Fruit fly (Drosophila melanogaster) whole organism, larva: ENCODE measurements around the gene CG7131.

Experiments
- noc ChIP-seq: fragments of 200-800 bp; sonication (Bioruptor generic); optimal IDR thresholded peaks from 3 replicates; lab custom pipeline; 2019; ENCODE audit warnings: missing biosample characterization, mild to moderate bottlenecking, missing genetic modification characterization, moderate library complexity

Gene CG7131

dm6 chr3R:18261602-18262001, 27.0 kb downstream of the CG7131 start:
- no peak for TF ChIP-seq noc

- no peak for TF ChIP-seq noc
Measured at dm6 chr3R:18260016-18260415, 28.6 kb downstream of the CG7131 start.

DNA sequence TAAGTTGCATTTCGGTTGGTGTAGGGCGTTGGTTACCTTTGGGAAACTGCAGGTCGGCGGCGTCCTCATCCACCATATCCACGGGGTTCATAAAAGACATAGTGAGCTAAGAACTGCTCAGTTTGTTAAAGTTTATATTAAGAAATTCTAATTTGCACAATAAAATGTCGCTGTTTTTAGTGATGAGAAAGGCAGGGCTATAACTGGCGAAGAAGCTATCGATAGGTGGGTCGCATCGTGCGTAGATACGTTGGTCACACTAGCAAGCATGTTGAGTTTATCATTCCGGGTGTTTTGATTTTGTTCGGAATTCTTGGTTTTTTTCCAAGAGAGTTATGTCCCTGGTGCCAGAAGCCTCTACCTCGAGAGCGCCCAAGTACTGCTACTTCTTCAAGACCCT, 33.3 kb downstream of the CG7131 start, which contains the start of the genes Ada2a, Polr2D, Tgs1 and moi:
Gene Ada2a (minus strand): TSS at position 207 of the 400 bp plus-strand sequence.
Gene Polr2D (minus strand): TSS at position 207 of the 400 bp plus-strand sequence.
Gene Tgs1 (plus strand): TSS at position 250 of the 400 bp plus-strand sequence.
Gene moi (plus strand): TSS at position 250 of the 400 bp plus-strand sequence.
- no peak for TF ChIP-seq noc

DNA sequence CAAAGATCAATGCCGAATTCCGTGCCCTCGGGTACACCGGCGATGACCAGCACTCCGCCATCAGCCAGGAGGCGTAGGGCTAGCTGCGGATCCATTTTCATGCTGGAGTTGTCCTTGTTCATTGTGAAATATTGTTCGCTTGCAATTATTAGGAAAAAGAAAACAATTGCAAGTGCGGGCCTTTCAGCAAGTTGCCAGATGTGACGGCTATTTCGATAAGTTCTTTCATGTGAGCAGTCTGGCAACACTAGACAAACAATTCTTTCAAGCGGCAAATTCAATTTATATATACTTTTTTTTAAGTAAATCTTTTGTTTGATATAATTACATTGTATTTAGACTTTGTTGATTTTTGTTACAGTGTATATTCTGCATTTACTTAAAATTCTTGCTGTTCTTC, 36.0 kb downstream of the CG7131 start, which contains the start of gene CG12320:
Gene CG12320 (minus strand): TSS at position 157 of the 400 bp plus-strand sequence.
- no peak for TF ChIP-seq noc

dm6 chr3R:18251876-18252275, 36.7 kb downstream of the CG7131 start:
- TF ChIP-seq noc, result no peak

DNA sequence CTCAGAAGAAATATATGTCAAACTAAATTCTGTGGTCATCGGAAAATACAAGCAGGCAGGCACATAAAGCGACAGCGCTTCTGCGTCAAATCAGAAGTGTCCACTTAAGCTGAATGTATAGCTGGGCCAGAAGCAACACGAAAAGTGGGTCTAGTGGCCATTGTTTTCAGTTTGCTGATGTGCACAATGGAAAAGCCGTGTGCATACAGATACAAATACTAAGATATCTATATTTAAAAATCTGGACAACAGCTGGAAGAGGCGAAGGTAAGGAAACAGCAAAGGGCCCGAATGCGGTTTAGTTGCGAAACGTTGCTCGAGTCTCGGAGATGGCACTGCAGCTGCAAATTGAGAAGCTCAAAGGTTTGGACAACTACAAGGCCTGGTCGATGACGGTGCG, 37.8 kb downstream of the CG7131 start, which contains the start of gene CG18598:
Gene CG18598 (plus strand): TSS at position 301 of the 400 bp plus-strand sequence.
- no peak for TF ChIP-seq noc

DNA sequence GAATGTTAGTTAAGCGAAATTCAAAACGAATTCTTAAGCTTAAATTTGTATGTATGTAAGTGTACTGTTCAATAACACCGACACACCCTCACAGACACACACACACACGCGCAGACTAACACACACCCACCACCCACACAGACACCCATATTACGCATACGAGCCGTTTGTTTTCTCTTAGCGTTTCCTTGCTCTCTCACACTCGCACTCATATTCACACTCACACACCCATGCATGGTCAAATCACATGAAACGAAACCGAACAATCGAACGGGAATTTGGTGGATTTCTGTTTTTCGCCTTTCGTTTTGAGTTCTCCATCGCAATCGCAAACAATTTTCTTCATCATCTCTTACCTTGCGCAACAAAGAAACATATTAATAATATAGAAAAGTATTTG, 39.3 kb downstream of the CG7131 start:
- TF ChIP-seq noc, result no peak

dm6 chr3R:18246041-18246440, 42.5 kb downstream of the CG7131 start:
- TF ChIP-seq noc, result no peak

DNA sequence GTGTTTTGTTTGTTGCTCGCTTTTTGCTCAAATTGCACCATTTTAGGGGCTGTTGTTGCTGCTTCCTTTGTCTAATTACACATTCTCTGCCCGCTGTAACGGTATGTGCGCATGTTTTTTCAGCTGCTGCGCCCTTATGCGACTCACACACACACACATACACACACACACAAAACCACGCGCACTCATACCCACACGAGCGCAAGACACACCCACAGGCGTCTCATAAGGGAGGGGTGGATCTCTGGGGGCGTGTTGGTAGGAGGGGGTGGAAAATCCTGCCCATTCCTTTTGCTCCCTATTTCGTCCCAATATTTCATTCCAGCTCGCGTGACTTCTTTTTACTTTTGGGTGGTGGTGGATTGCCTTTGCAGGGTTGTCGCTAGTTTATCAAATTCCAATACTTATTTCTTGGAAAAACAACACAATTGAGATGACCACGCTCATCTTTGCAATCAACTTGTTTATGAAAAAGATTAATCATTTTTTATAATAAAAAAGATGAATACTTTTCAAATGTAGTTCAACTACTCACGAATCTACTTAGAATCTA, 43.5 kb downstream of the CG7131 start:
- TF ChIP-seq noc, result no peak

dm6 chr3R:18244171-18245043, 44.2 kb downstream of the CG7131 start:
- peak; percentile 70 for TF ChIP-seq noc

dm6 chr3R:18243718-18244170, 44.8 kb downstream of the CG7131 start:
- TF ChIP-seq noc, result peak; percentile 4

DNA sequence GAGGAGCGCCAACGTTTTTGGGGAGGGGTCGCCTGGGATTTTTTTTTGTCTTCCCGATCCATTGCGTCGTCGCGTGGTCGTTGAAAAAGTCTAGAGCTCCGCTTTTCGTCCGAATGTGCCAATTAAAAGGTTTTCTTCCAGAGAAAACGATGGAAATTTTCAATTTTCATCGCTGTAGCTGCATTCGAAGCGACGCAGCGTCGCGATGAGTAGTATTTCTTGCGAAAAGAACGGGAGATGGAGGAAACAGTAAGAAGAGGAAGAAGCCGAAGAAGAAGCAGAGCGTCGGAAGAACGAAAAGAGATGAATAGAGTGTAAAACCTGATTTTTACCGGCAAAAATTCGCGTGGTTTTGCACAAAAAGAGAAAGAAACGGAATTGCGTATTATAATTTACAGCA, 45.6 kb downstream of the CG7131 start:
- TF ChIP-seq noc, result no peak

dm6 chr3R:18242089-18242955, 46.3 kb downstream of the CG7131 start, which contains the start of the genes CG7156 and 14-3-3epsilon:
TSS of gene CG7156 (minus strand) at chr3R:18242159.
TSS of gene 14-3-3epsilon (plus strand) at chr3R:18242531.
- peak; percentile 34 for TF ChIP-seq noc
